Worm (Caenorhabditis elegans) whole organism, L3 larva: ENCODE data around the gene T14B4.9.
A peak's percentile ranks its signal among the peaks of the same experiment; 100 is the strongest.

Experiments used
- R02D3.7 ChIP-seq: fragments of 150-350 bp; optimal IDR thresholded peaks from 2 replicates; lab custom pipeline; 2014; ENCODE audit warnings: missing biosample characterization, missing genetic modification characterization
- ZK546.5 ChIP-seq: sonication (generic microtip); optimal IDR thresholded peaks from 2 replicates; lab custom pipeline; 2017; ENCODE audit warnings: missing biosample characterization, missing genetic modification characterization
- aly-2 ChIP-seq: fragments of 150-350 bp; optimal IDR thresholded peaks from 2 replicates; lab custom pipeline; 2014; ENCODE audit warnings: missing biosample characterization, missing genetic modification characterization
- ama-1 ChIP-seq: fragments of 150-350 bp; optimal IDR thresholded peaks from 2 replicates; lab custom pipeline; 2018
- ceh-16 ChIP-seq: sonication (generic microtip); optimal IDR thresholded peaks from 2 replicates; lab custom pipeline; 2017; ENCODE audit warnings: missing biosample characterization, missing genetic modification characterization
- ceh-28 ChIP-seq: fragments of 150-350 bp; optimal IDR thresholded peaks from 2 replicates; lab custom pipeline; 2014; ENCODE audit warnings: missing biosample characterization, missing genetic modification reagents, missing genetic modification characterization
- ceh-82 ChIP-seq: fragments of 150-350 bp; optimal IDR thresholded peaks from 2 replicates; lab custom pipeline; 2014; ENCODE audit warnings: missing biosample characterization, missing genetic modification characterization
- daf-12 ChIP-seq: fragments of 150-350 bp; optimal IDR thresholded peaks from 2 replicates; lab custom pipeline; 2014; ENCODE audit warnings: missing biosample characterization, missing genetic modification reagents, missing genetic modification characterization
- egl-5 ChIP-seq: fragments of 150-350 bp; optimal IDR thresholded peaks from 2 replicates; lab custom pipeline; 2017; ENCODE audit warnings: missing biosample characterization, missing genetic modification reagents, missing genetic modification characterization, inconsistent platforms
- elt-1 ChIP-seq: fragments of 150-350 bp; optimal IDR thresholded peaks from 2 replicates; lab custom pipeline; 2014; ENCODE audit warnings: missing biosample characterization, missing genetic modification characterization
- elt-2 ChIP-seq: sonication (generic microtip); optimal IDR thresholded peaks from 2 replicates; lab custom pipeline; 2016; ENCODE audit warnings: missing genetic modification reagents, mild to moderate bottlenecking, missing genetic modification characterization, missing compliant biosample characterization
- elt-3 ChIP-seq, 3 experiments: fragments of 150-350 bp in 1 of 3; sonication (generic microtip) in 2 of 3; optimal IDR thresholded peaks; 2 replicates in 2 of 3; 4 replicates in 1 of 3; lab custom pipeline; 2014 to 2017; ENCODE audit warnings: missing biosample characterization in 3 of 3, missing genetic modification characterization in 3 of 3
- eor-1 ChIP-seq, 2 experiments: fragments of 150-350 bp; optimal IDR thresholded peaks; 2 replicates each; lab custom pipeline; 2014 to 2018; ENCODE audit warnings: missing biosample characterization in 2 of 2, missing genetic modification characterization in 2 of 2
- fkh-10 ChIP-seq: sonication (generic microtip); optimal IDR thresholded peaks from 2 replicates; lab custom pipeline; 2017; ENCODE audit warnings: missing biosample characterization, missing genetic modification reagents, missing genetic modification characterization
- fkh-2 ChIP-seq: fragments of 150-350 bp; optimal IDR thresholded peaks from 2 replicates; lab custom pipeline; 2014; ENCODE audit warnings: missing biosample characterization, missing genetic modification reagents, missing genetic modification characterization
- hmg-11 ChIP-seq: sonication (generic microtip); optimal IDR thresholded peaks from 2 replicates; lab custom pipeline; 2016; ENCODE audit warnings: missing genetic modification characterization, missing compliant biosample characterization
- jun-1 ChIP-seq: fragments of 150-350 bp; optimal IDR thresholded peaks from 2 replicates; lab custom pipeline; 2014; ENCODE audit warnings: missing biosample characterization, missing genetic modification reagents, missing genetic modification characterization
- lin-15B ChIP-seq: fragments of 150-350 bp; optimal IDR thresholded peaks from 2 replicates; lab custom pipeline; 2014; ENCODE audit warnings: missing biosample characterization, missing genetic modification characterization
- lin-39 ChIP-seq: fragments of 150-350 bp; optimal IDR thresholded peaks from 2 replicates; lab custom pipeline; 2018; ENCODE audit warnings: missing biosample characterization, missing genetic modification reagents, missing genetic modification characterization
- lsy-12 ChIP-seq: sonication (generic microtip); optimal IDR thresholded peaks from 2 replicates; lab custom pipeline; 2016; ENCODE audit warnings: mild to moderate bottlenecking, missing genetic modification characterization, missing compliant biosample characterization
- mml-1 ChIP-seq: fragments of 150-350 bp; sonication (generic microtip); optimal IDR thresholded peaks from 3 replicates; lab custom pipeline; 2014; ENCODE audit warnings: missing biosample characterization, missing genetic modification characterization
- nfya-1 ChIP-seq: sonication (generic microtip); optimal IDR thresholded peaks from 2 replicates; lab custom pipeline; 2017; ENCODE audit warnings: missing genetic modification characterization, mild to moderate bottlenecking, missing compliant biosample characterization, antibody characterized with exemption, moderate library complexity; ENCODE audit not compliant: insufficient read depth
- nhr-11 ChIP-seq: fragments of 150-350 bp; optimal IDR thresholded peaks from 2 replicates; lab custom pipeline; 2014; ENCODE audit warnings: missing biosample characterization, missing genetic modification characterization
- nhr-23 ChIP-seq: fragments of 150-350 bp; optimal IDR thresholded peaks from 2 replicates; lab custom pipeline; 2014; ENCODE audit warnings: missing biosample characterization, missing genetic modification reagents, missing genetic modification characterization
- nhr-237 ChIP-seq: fragments of 150-350 bp; optimal IDR thresholded peaks from 2 replicates; lab custom pipeline; 2014; ENCODE audit warnings: missing biosample characterization, missing genetic modification characterization
- nhr-25 ChIP-seq: sonication (generic microtip); optimal IDR thresholded peaks from 2 replicates; lab custom pipeline; 2017; ENCODE audit warnings: missing biosample characterization, missing genetic modification characterization
- nhr-28 ChIP-seq: fragments of 150-350 bp; optimal IDR thresholded peaks from 2 replicates; lab custom pipeline; 2014; ENCODE audit warnings: missing biosample characterization, missing genetic modification characterization
- nhr-43 ChIP-seq: sonication (generic microtip); optimal IDR thresholded peaks from 2 replicates; lab custom pipeline; 2016; ENCODE audit warnings: mild to moderate bottlenecking, missing genetic modification characterization, missing compliant biosample characterization; ENCODE audit not compliant: poor library complexity, severe bottlenecking
- nhr-76 ChIP-seq: fragments of 150-350 bp; sonication (generic microtip); optimal IDR thresholded peaks from 5 replicates; lab custom pipeline; 2014; ENCODE audit warnings: missing biosample characterization, missing genetic modification characterization
- nhr-77 ChIP-seq: fragments of 150-350 bp; optimal IDR thresholded peaks from 2 replicates; lab custom pipeline; 2014; ENCODE audit warnings: missing biosample characterization, missing genetic modification characterization
- pha-4 ChIP-seq: fragments of 150-350 bp; optimal IDR thresholded peaks from 2 replicates; lab custom pipeline; 2014; ENCODE audit warnings: missing biosample characterization, missing genetic modification reagents, missing genetic modification characterization
- pqm-1 ChIP-seq: fragments of 150-350 bp; optimal IDR thresholded peaks from 2 replicates; lab custom pipeline; 2017; ENCODE audit warnings: missing biosample characterization, missing genetic modification characterization, inconsistent platforms
- sea-2 ChIP-seq: fragments of 150-350 bp; sonication (generic microtip); optimal IDR thresholded peaks from 4 replicates; lab custom pipeline; 2014; ENCODE audit warnings: missing biosample characterization, missing genetic modification reagents, missing genetic modification characterization
- skn-1 ChIP-seq: fragments of 150-350 bp; optimal IDR thresholded peaks from 2 replicates; lab custom pipeline; 2014; ENCODE audit warnings: missing biosample characterization, missing genetic modification characterization
- snpc-4 ChIP-seq: fragments of 150-350 bp; optimal IDR thresholded peaks from 2 replicates; lab custom pipeline; 2014; ENCODE audit warnings: missing biosample characterization, missing genetic modification characterization
- tbx-2 ChIP-seq: sonication (generic microtip); optimal IDR thresholded peaks from 2 replicates; lab custom pipeline; 2016; ENCODE audit warnings: mild to moderate bottlenecking, missing genetic modification characterization, missing compliant biosample characterization
- unc-39 ChIP-seq: sonication (generic microtip); optimal IDR thresholded peaks from 4 replicates; lab custom pipeline; 2017; ENCODE audit warnings: missing biosample characterization, missing genetic modification characterization
- zag-1 ChIP-seq: fragments of 150-350 bp; optimal IDR thresholded peaks from 2 replicates; lab custom pipeline; 2014; ENCODE audit warnings: missing biosample characterization, missing genetic modification characterization
- ztf-4 ChIP-seq: fragments of 150-350 bp; optimal IDR thresholded peaks from 2 replicates; lab custom pipeline; 2014; ENCODE audit warnings: missing biosample characterization, missing genetic modification characterization

T14B4.9 gene

ce11 chrII:6745783-6746182 lies 12.2 kb upstream of the T14B4.9 start, which contains the start of gene ins-14:
TSS of gene ins-14 (minus strand) at chrII:6745814.
- no peak for TF ChIP-seq nhr-76
- TF ChIP-seq egl-5 = no peak

ce11 chrII:6744648-6745047 lies 11.0 kb upstream of the T14B4.9 start, which contains the start of gene ins-15:
TSS of gene ins-15 (minus strand) at chrII:6744748.
- TF ChIP-seq ztf-4 = no peak
- no peak for TF ChIP-seq nhr-77 (tag; lab: Kevin White, UChicago)
- TF ChIP-seq ama-1 = no peak
- no peak for TF ChIP-seq elt-3 (tag; optimal IDR thresholded peaks at IDR 0.05; lab: Kevin White, UChicago)
- TF ChIP-seq ZK546.5 (tag; lab: Kevin White, UChicago) = no peak
- TF ChIP-seq ceh-82 (tag; lab: Kevin White, UChicago) = no peak
- TF ChIP-seq daf-12 = no peak
- TF ChIP-seq fkh-10 = no peak
- TF ChIP-seq jun-1 (tag; lab: Kevin White, UChicago) = no peak
- no peak for TF ChIP-seq snpc-4 (tag; lab: Kevin White, UChicago)
- TF ChIP-seq lin-39 (tag; lab: Kevin White, UChicago) = no peak
- no peak for TF ChIP-seq nhr-25 (tag; lab: Kevin White, UChicago)
- TF ChIP-seq nhr-23 (tag; lab: Kevin White, UChicago) = no peak

- TF ChIP-seq pqm-1 (tag; lab: Kevin White, UChicago) (no peak), lsy-12 (tag; lab: Kevin White, UChicago) (no peak), fkh-10 (no peak), sea-2 (no peak), nhr-237 (tag; lab: Kevin White, UChicago) (no peak), daf-12 (no peak), ceh-82 (tag; lab: Kevin White, UChicago) (no peak), nhr-77 (tag; lab: Kevin White, UChicago) (no peak), ama-1 (no peak), unc-39 (tag; lab: Kevin White, UChicago) (no peak), hmg-11 (tag; lab: Kevin White, UChicago) (no peak)
- TF ChIP-seq, all 47 proteins: peak for 0
These were observed 9.0 kb upstream of the T14B4.9 start, which contains the start of gene F41G3.6 for ce11 chrII:6742614-6743013. TSS of gene F41G3.6 (plus strand) at chrII:6742914.

ce11 chrII:6741428-6741827 lies 7.8 kb upstream of the T14B4.9 start, which contains the start of gene exos-8:
TSS of gene exos-8 (plus strand) at chrII:6741691.
- TF ChIP-seq lin-39 (tag; lab: Kevin White, UChicago) = no peak
- no peak for TF ChIP-seq skn-1 (tag; lab: Kevin White, UChicago)
- TF ChIP-seq nhr-23 (tag; lab: Kevin White, UChicago) = peak; percentile 50
- TF ChIP-seq ceh-28 = no peak
- TF ChIP-seq pha-4 (tag; lab: Kevin White, UChicago) = peak; percentile 80
- no peak for TF ChIP-seq tbx-2 (tag; lab: Kevin White, UChicago)
- peak; percentile 12 for TF ChIP-seq R02D3.7 (tag; lab: Kevin White, UChicago)
- no peak for TF ChIP-seq nhr-77 (tag; lab: Kevin White, UChicago)
- no peak for TF ChIP-seq unc-39 (tag; lab: Kevin White, UChicago)
- peak; percentile 83 for TF ChIP-seq lin-15B (tag; lab: Kevin White, UChicago)
- TF ChIP-seq jun-1 (tag; lab: Kevin White, UChicago) = no peak
- TF ChIP-seq pqm-1 (tag; lab: Kevin White, UChicago) = peak; percentile 49
- TF ChIP-seq fkh-10 = no peak
- peak; percentile 61 for TF ChIP-seq egl-5
- TF ChIP-seq mml-1 (tag; lab: Kevin White, UChicago) = no peak
- peak; percentile 40 for TF ChIP-seq nhr-25 (tag; lab: Kevin White, UChicago)
- TF ChIP-seq elt-2 (tag; lab: Kevin White, UChicago) = peak; percentile 37
- TF ChIP-seq nhr-28 (tag; lab: Kevin White, UChicago) = no peak
- no peak for TF ChIP-seq zag-1 (tag; lab: Kevin White, UChicago)
- no peak for TF ChIP-seq aly-2
- no peak for TF ChIP-seq elt-1
- peak; percentile 65 for TF ChIP-seq nfya-1
- no peak for TF ChIP-seq nhr-237 (tag; lab: Kevin White, UChicago)
- TF ChIP-seq fkh-2 (tag; lab: Kevin White, UChicago) = no peak
- no peak for TF ChIP-seq ZK546.5 (tag; lab: Kevin White, UChicago)
- TF ChIP-seq snpc-4 (tag; lab: Kevin White, UChicago) = no peak
- no peak for TF ChIP-seq ceh-16 (tag; lab: Kevin White, UChicago)
- no peak for TF ChIP-seq eor-1 (tag; optimal IDR thresholded peaks at IDR 0.05; lab: Kevin White, UChicago)
- TF ChIP-seq nhr-11 (tag; lab: Kevin White, UChicago) = no peak
- TF ChIP-seq nhr-43 (tag; lab: Kevin White, UChicago) = peak; percentile 54
